Fruit fly (Drosophila melanogaster) whole organism, adult: ENCODE data around the gene ringer.

Source experiments
- CG11617 ChIP-seq: fragments of 200-800 bp; sonication (Bioruptor generic); optimal IDR thresholded peaks from 2 replicates; lab custom pipeline; 2017; ENCODE audit warnings: mild to moderate bottlenecking, missing biosample characterization, missing genetic modification reagents, missing genetic modification characterization
- CG12768 ChIP-seq: fragments of 200-800 bp; sonication (Bioruptor generic); optimal IDR thresholded peaks from 2 replicates; lab custom pipeline; 2017; ENCODE audit warnings: missing biosample characterization, missing genetic modification characterization, mild to moderate bottlenecking, moderate library complexity, missing genetic modification reagents
- CG14711 ChIP-seq: fragments of 200-800 bp; sonication (Bioruptor generic); optimal IDR thresholded peaks from 2 replicates; lab custom pipeline; 2018; ENCODE audit warnings: missing biosample characterization, mild to moderate bottlenecking, missing genetic modification characterization, moderate library complexity
- CG1620 ChIP-seq: fragments of 200-800 bp; sonication (Bioruptor generic); optimal IDR thresholded peaks from 2 replicates; lab custom pipeline; 2016; ENCODE audit warnings: missing biosample characterization, missing genetic modification characterization
- CG33017 ChIP-seq: fragments of 200-800 bp; sonication (Bioruptor generic); optimal IDR thresholded peaks from 2 replicates; lab custom pipeline; 2018; ENCODE audit warnings: missing biosample characterization, mild to moderate bottlenecking, missing genetic modification characterization, moderate library complexity
- CG5204 ChIP-seq: fragments of 200-800 bp; sonication (Bioruptor generic); optimal IDR thresholded peaks from 2 replicates; lab custom pipeline; 2016; ENCODE audit warnings: missing biosample characterization, missing genetic modification characterization
- CG7045 ChIP-seq: fragments of 200-800 bp; sonication (Bioruptor generic); optimal IDR thresholded peaks from 2 replicates; lab custom pipeline; 2017; ENCODE audit warnings: missing biosample characterization, mild to moderate bottlenecking, missing genetic modification characterization
- CG7101 ChIP-seq: fragments of 200-800 bp; sonication (Bioruptor generic); optimal IDR thresholded peaks from 2 replicates; lab custom pipeline; 2018; ENCODE audit warnings: missing biosample characterization, mild to moderate bottlenecking, missing genetic modification characterization, moderate library complexity
- Clk ChIP-seq: fragments of 200-800 bp; sonication (Bioruptor generic); optimal IDR thresholded peaks from 2 replicates; lab custom pipeline; 2017; ENCODE audit warnings: missing biosample characterization, missing genetic modification characterization
- Crg-1 ChIP-seq: fragments of 200-800 bp; sonication (Bioruptor generic); optimal IDR thresholded peaks from 2 replicates; lab custom pipeline; 2016; ENCODE audit warnings: missing biosample characterization, missing genetic modification characterization
- Hr96 ChIP-seq: fragments of 200-800 bp; sonication (Bioruptor generic); optimal IDR thresholded peaks from 2 replicates; lab custom pipeline; 2016; ENCODE audit warnings: missing biosample characterization, missing genetic modification characterization
- Mnt ChIP-seq: fragments of 200-800 bp; sonication (Bioruptor generic); optimal IDR thresholded peaks from 2 replicates; lab custom pipeline; 2016; ENCODE audit warnings: missing biosample characterization, mild to moderate bottlenecking, missing genetic modification characterization
- bab1 ChIP-seq: fragments of 200-800 bp; sonication (Bioruptor generic); optimal IDR thresholded peaks from 3 replicates; lab custom pipeline; 2019; ENCODE audit warnings: missing biosample characterization, mild to moderate bottlenecking, missing genetic modification characterization, moderate library complexity
- cic ChIP-seq: fragments of 200-800 bp; sonication (Bioruptor generic); optimal IDR thresholded peaks from 2 replicates; lab custom pipeline; 2017; ENCODE audit warnings: missing biosample characterization, mild to moderate bottlenecking, missing genetic modification characterization, moderate library complexity
- cnc ChIP-seq, 2 experiments: fragments of >200 bp; optimal IDR thresholded peaks; 2 replicates each; lab custom pipeline; 2017
- kay ChIP-seq: fragments of 200-800 bp; sonication (Bioruptor generic); peaks from one replicate; lab custom pipeline; 2016; ENCODE audit warnings: missing biosample characterization, missing genetic modification characterization, borderline replicate concordance
- ovo ChIP-seq: fragments of 200-800 bp; sonication (Bioruptor generic); optimal IDR thresholded peaks from 2 replicates; lab custom pipeline; 2016; ENCODE audit warnings: missing biosample characterization, missing genetic modification characterization
- pad ChIP-seq: fragments of 200-800 bp; sonication (Bioruptor generic); optimal IDR thresholded peaks from 3 replicates; lab custom pipeline; 2017; ENCODE audit warnings: missing biosample characterization, missing genetic modification characterization, mild to moderate bottlenecking, moderate library complexity, missing genetic modification reagents
- tj ChIP-seq: fragments of 200-800 bp; sonication (Bioruptor generic); optimal IDR thresholded peaks from 3 replicates; lab custom pipeline; 2017; ENCODE audit warnings: missing biosample characterization, mild to moderate bottlenecking, missing genetic modification characterization, moderate library complexity
- toe ChIP-seq: fragments of 200-800 bp; sonication (Bioruptor generic); optimal IDR thresholded peaks from 2 replicates; lab custom pipeline; 2016; ENCODE audit warnings: missing biosample characterization, missing genetic modification characterization

The ringer gene

DNA sequence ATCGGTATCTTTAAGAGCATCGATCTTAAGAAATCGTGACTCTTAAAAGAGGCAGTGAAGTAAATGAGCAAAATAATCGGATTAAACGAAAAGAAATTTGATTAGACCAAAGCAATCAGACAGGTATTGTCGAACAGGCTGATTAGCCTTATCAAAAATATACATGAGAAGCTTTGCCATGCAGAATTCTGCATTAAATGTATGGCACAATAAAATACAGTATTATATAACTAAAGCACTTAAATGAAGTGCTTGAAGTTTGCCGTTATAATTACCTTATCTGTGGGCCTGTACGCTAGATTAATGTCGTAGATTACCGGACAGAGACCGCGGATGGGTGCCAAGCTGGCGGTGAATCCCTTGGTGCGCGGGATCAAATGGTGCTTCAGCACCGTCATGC is 23.8 kb upstream of the ringer start:
- peak; percentile 44 for TF ChIP-seq ovo
- TF ChIP-seq cic, result no peak
- TF ChIP-seq kay (GFP tag; lab: Kevin White, UChicago), result peak; percentile 50

DNA sequence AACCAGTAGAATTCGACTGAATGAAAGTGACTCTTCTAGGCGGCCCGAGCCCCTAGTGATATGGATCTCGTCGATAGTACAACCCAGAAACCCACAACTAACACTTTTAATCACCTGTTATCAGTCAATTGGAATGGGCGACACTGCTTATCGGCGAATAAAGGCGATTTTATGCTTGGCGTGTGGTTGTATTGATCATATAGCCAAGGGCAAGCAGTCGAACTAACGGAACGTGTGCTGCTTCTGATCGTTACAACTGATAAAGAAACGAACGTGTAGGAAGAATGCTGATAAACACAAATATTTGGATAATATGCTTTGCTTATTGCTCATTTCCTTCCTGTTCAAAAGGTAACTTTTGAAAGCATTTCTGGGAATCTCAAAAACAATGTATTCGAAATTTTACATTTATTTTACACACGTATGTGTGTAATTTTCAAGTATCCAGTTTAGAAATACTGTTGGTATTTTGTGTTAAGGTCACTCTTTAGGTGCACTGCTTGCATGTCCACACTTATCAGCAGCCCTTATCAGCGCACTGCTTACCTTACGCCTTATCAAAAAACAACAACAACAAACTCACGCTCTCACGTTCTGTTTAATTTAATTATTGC is 22.1 kb upstream of the ringer start, which contains the start of gene Agpat4:
TSS of gene Agpat4 (minus strand) at position 387 of the 614 bp plus-strand sequence.
- peak; percentile 3 for TF ChIP-seq Mnt (GFP tag; lab: Kevin White, UChicago)
- TF ChIP-seq CG7045 (GFP tag; lab: Kevin White, UChicago), result no peak
- peak; percentile 77 for TF ChIP-seq ovo
- TF ChIP-seq cic, result peak; percentile 91
- no peak for TF ChIP-seq CG5204 (GFP tag; lab: Kevin White, UChicago)

DNA sequence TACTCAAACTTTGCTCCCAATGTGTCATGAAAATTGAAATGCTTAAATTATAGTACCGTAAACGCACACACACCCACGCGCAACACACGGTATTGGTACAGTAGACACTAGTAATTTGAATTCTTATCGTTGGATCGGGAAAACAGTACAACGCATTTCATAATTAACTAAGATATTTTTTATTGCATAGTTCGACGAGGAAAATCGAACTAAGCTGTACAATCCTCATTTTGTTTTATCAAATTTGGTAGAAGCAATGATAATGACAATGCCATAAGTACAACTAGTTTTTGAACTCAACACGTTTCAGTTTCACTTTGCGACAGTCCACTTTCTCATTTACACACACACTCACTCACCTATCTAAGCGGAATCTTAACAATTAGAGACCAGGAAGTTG is 21.5 kb upstream of the ringer start:
- TF ChIP-seq ovo, result no peak
- TF ChIP-seq CG12768 (GFP tag; lab: Kevin White, UChicago), result peak; percentile 81
- peak; percentile 30 for TF ChIP-seq Mnt (GFP tag; lab: Kevin White, UChicago)
- peak; percentile 73 for TF ChIP-seq toe (GFP tag; lab: Kevin White, UChicago)
- peak; percentile 41 for TF ChIP-seq pad (GFP tag; lab: Kevin White, UChicago)
- TF ChIP-seq CG7045 (GFP tag; lab: Kevin White, UChicago), result peak; percentile 38
- TF ChIP-seq CG1620 (GFP tag; lab: Kevin White, UChicago), result peak; percentile 26
- TF ChIP-seq CG7101 (tag; lab: Kevin White, UChicago), result peak; percentile 81
- TF ChIP-seq Hr96 (GFP tag; lab: Kevin White, UChicago), result peak; percentile 66
- TF ChIP-seq CG5204 (GFP tag; lab: Kevin White, UChicago), result no peak
- no peak for TF ChIP-seq cic
- TF ChIP-seq tj, result no peak
- TF ChIP-seq CG11617 (GFP tag; lab: Kevin White, UChicago), result peak; percentile 58
- TF ChIP-seq CG14711 (tag; lab: Kevin White, UChicago), result peak; percentile 67
- TF ChIP-seq CG33017 (tag; lab: Kevin White, UChicago), result peak; percentile 78
- TF ChIP-seq Crg-1 (GFP tag; lab: Kevin White, UChicago), result peak; percentile 60
- TF ChIP-seq bab1 (GFP tag; lab: Kevin White, UChicago), result peak; percentile 75
- TF ChIP-seq kay (GFP tag; lab: Kevin White, UChicago), result peak; percentile 62

dm6 chr3L:16377768-16378764 is 18.8 kb upstream of the ringer start, which contains the start of gene roq:
Gene roq (minus strand): TSS chr3L:16378566.
- no peak for TF ChIP-seq ovo
- TF ChIP-seq Mnt (GFP tag; lab: Kevin White, UChicago), result peak; percentile 54
- no peak for TF ChIP-seq CG33017 (tag; lab: Kevin White, UChicago)
- no peak for TF ChIP-seq CG5204 (GFP tag; lab: Kevin White, UChicago)
- no peak for TF ChIP-seq CG7045 (GFP tag; lab: Kevin White, UChicago)
- TF ChIP-seq Hr96 (GFP tag; lab: Kevin White, UChicago), result no peak
- no peak for TF ChIP-seq Clk (GFP tag; lab: Kevin White, UChicago)
- TF ChIP-seq CG12768 (GFP tag; lab: Kevin White, UChicago), result no peak
- TF ChIP-seq tj, result peak; percentile 11
- TF ChIP-seq bab1 (GFP tag; lab: Kevin White, UChicago), result peak; percentile 63
- no peak for TF ChIP-seq CG11617 (GFP tag; lab: Kevin White, UChicago)
- TF ChIP-seq kay (GFP tag; lab: Kevin White, UChicago), result peak; percentile 82
- no peak for TF ChIP-seq toe (GFP tag; lab: Kevin White, UChicago)
- TF ChIP-seq CG7101 (tag; lab: Kevin White, UChicago), result peak; percentile 24
- TF ChIP-seq cnc (optimal IDR thresholded peaks at IDR 0.05; lab: Kevin White, UChicago), result no peak
- peak; percentile 33 for TF ChIP-seq CG1620 (GFP tag; lab: Kevin White, UChicago)
- no peak for TF ChIP-seq Crg-1 (GFP tag; lab: Kevin White, UChicago)
- TF ChIP-seq pad (GFP tag; lab: Kevin White, UChicago), result no peak
- no peak for TF ChIP-seq CG14711 (tag; lab: Kevin White, UChicago)
- peak; percentile 23 for TF ChIP-seq cic

DNA sequence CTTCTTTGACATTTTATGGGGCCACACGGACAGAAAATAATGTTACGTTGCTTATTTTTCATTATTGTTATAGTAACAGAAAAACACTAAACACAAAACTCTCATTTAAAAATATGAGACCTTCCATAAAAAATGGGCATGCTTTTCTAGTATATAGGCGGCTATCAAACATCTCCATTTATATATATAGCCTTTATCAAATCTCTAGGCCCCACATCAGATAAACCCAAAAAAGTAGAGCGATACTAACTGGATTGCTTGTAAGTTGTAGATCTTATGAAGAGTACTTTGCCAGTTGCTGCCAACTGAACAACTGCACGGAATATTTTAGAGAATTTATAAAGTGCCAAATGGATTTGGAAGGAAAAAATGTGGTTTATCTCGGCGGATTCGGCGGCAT is 10.3 kb upstream of the ringer start, which contains the start of gene CG18814:
TSS of gene CG18814 (plus strand) at position 301 of the 400 bp plus-strand sequence.
- no peak for TF ChIP-seq CG14711 (tag; lab: Kevin White, UChicago)
- TF ChIP-seq CG1620 (GFP tag; lab: Kevin White, UChicago), result no peak
- TF ChIP-seq CG7101 (tag; lab: Kevin White, UChicago), result no peak
- no peak for TF ChIP-seq CG12768 (GFP tag; lab: Kevin White, UChicago)
- no peak for TF ChIP-seq ovo
- no peak for TF ChIP-seq Clk (GFP tag; lab: Kevin White, UChicago)
- no peak for TF ChIP-seq cic
- TF ChIP-seq Hr96 (GFP tag; lab: Kevin White, UChicago), result no peak
- no peak for TF ChIP-seq CG5204 (GFP tag; lab: Kevin White, UChicago)
